Worm (Caenorhabditis elegans) whole organism, midembryonic: Measurements from ENCODE around the gene acox-3.

Source experiments
- cog-1 ChIP-seq: sonication (generic microtip); optimal IDR thresholded peaks from 2 replicates; lab custom pipeline; 2016; ENCODE audit warnings: missing genetic modification characterization, missing compliant biosample characterization
- flt-1 ChIP-seq: fragments of 200-800 bp; sonication (Bioruptor generic); IDR thresholded peaks from 2 replicates; pipeline ENCODE4 v1.3.6; 2022; ENCODE audit warnings: missing genetic modification characterization, missing compliant biosample characterization
- klf-2 ChIP-seq: fragments of 200-800 bp; sonication (Bioruptor generic); conservative IDR thresholded peaks from 2 replicates; pipeline ENCODE4 v1.3.6; 2022; ENCODE audit warnings: missing genetic modification reagents, missing genetic modification characterization, missing compliant biosample characterization
- med-1 ChIP-seq: sonication (generic microtip); optimal IDR thresholded peaks from 2 replicates; lab custom pipeline; 2017; ENCODE audit warnings: missing genetic modification characterization, mild to moderate bottlenecking, missing compliant biosample characterization, antibody characterized with exemption, missing genetic modification reagents; ENCODE audit not compliant: insufficient read depth
- ref-1 ChIP-seq: fragments of 200-800 bp; sonication (Bioruptor generic); conservative IDR thresholded peaks from 2 replicates; pipeline ENCODE4 v1.3.6; 2022; ENCODE audit warnings: missing genetic modification reagents, missing genetic modification characterization, missing compliant biosample characterization
- tab-1 ChIP-seq: fragments of 200-800 bp; sonication (Bioruptor generic); IDR thresholded peaks from 2 replicates; pipeline ENCODE4 v1.3.6; 2022; ENCODE audit warnings: missing genetic modification characterization, missing compliant biosample characterization
- ztf-23 ChIP-seq: fragments of 200-800 bp; sonication (Bioruptor generic); IDR thresholded peaks from 2 replicates; pipeline ENCODE4 v1.3.6; 2022; ENCODE audit warnings: missing genetic modification reagents, missing genetic modification characterization, missing compliant biosample characterization
- ztf-29 ChIP-seq: fragments of 200-800 bp; sonication (Bioruptor generic); IDR thresholded peaks from 2 replicates; pipeline ENCODE4 v1.3.6; 2022; ENCODE audit warnings: missing genetic modification reagents, missing genetic modification characterization, missing compliant biosample characterization

DNA sequence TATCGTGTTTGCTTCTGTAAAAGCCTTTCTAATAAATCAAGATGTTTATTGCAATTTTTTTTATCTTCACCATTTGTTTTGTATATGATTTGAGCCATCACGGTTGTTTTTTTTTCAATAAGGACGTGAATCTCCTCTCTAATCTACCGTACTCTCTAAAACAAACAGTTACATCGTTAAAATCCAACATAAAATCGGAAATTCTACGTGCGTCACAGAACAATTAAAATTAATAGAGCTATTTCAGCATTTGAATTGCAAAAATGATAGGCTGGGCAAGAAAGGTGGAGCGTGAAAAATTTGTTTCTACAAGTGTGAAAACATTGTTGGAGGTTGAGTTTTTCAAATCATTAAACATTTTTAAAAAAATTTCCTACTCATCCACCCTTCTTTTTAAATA lies 34.9 kb downstream of the acox-3 start, which contains the start of gene C49A9.5:
- TF ChIP-seq klf-2 (GFP tag; lab: Robert Waterston, UW) (no peak), med-1 (GFP tag; lab: Kevin White, UChicago) (no peak), tab-1 (no peak), ref-1 (GFP tag; lab: Robert Waterston, UW) (no peak), flt-1 (GFP tag; lab: Robert Waterston, UW) (no peak), ztf-29 (GFP tag; lab: Robert Waterston, UW) (no peak), cog-1 (tag; lab: Kevin White, UChicago) (no peak), ztf-23 (GFP tag; lab: Robert Waterston, UW) (no peak)
